Worm (Caenorhabditis elegans): ENCODE measurements around the gene nhr-149.

DNA sequence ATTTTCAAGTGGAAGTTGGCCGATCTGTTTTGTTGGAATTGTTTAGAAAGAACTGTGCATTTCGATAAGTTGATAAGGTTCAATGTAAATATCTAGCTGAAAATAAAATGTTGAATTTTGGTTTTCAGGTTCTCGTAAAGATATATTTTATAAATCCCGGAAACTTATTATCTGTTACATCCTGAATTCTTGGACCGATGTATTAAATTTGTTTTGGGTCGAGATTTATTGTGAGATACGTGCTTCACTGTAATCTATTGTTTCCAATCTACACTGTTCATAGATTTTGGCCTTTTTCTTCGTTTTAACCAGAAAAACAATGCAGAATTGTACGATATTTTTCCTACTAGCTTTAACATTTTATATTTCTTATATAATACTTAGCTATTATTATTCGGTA is 7.7 kb upstream of the nhr-149 start, which contains the start of gene C03G6.6:
- TF ChIP-seq nhr-76 (tag; optimal IDR thresholded peaks at IDR 0.05) (no peak), ceh-43 (GFP tag; optimal IDR thresholded peaks at IDR 0.05) (no peak), nhr-12 (tag; optimal IDR thresholded peaks at IDR 0.05) (no peak)
